Worm (Caenorhabditis elegans) whole organism, L4/young adult: ENCODE data around the gene R08D7.7.

Experiments
- W03F9.2 ChIP-seq: fragments of 150-350 bp; optimal IDR thresholded peaks from 2 replicates; lab custom pipeline; 2014; ENCODE audit warnings: missing biosample characterization, missing genetic modification characterization
- dao-5 ChIP-seq: sonication (generic microtip); optimal IDR thresholded peaks from 2 replicates; lab custom pipeline; 2016; ENCODE audit warnings: missing genotype, missing genetic modification characterization, moderate library complexity, missing compliant biosample characterization

DNA sequence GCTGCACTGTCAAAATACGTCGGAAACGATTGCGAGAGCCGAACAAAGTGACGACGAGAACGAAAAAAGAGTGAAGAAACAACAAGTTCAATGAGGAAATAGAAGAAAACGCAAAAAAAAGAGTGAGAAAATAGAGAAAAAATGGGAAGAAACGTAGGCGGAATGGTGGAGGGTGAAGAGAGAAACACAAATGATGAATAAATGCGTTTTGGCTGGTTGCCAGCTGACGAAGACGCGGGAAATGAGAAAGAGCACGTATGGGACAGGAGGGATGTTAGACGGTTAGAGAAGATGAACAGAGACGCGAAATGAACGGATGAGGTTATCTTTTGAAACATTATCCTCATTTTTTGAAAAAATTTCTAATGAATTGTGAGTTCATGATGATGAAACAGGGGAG is 4.9 kb upstream of the R08D7.7 start:
- TF ChIP-seq dao-5 = no peak
- TF ChIP-seq W03F9.2 (tag; lab: Kevin White, UChicago) = no peak
